Fruit fly (Drosophila melanogaster): ENCODE results near the gene GstD3.
A peak's percentile ranks its signal among the peaks of the same experiment; 100 is the strongest.

The GstD3 gene

DNA sequence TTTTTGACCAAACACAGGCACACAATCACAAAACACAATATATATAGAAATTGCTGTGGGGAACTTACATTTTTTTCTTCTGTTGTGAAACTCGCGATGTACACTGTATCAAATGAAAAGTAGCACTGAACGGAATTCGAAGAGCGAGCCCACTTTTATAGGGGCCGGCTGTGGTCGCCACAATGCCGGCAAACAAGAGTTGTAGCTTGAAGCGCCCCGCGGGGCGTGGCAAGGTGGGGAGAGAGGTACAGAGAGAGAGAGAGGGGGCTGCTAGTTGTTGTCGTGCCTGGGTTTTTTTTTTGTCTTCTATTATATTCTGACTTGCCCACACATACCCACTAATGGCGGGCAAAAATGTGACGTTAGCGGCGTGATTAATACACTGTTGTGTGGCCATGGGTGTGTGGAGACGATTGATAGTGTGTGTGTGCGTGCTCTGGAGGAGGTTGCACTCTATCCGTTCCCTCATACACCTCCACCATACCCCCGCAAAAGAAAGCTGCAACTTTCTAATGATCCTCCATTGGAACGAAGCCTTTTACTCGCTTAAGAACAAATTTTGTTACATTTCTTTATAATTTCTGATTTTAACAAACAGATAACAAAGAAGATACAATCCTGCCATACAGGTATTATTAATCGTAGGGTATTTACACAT, 3.6 kb upstream of the GstD3 start, which contains the start of gene GstD1 (continued):
- TF ChIP-seq fu2 (GFP tag; optimal IDR thresholded peaks at IDR 0.05): peak; percentile 26
- TF ChIP-seq CG11695 (GFP tag; IDR thresholded peaks at IDR 0.05): 0 out of 3 replicates have a peak, but pooled peaks have one; percentile 10
- TF ChIP-seq Abd-B (GFP tag; optimal IDR thresholded peaks at IDR 0.05): peak; percentile 21
- no peak for TF ChIP-seq lov (optimal IDR thresholded peaks at IDR 0.05)
- 0 out of 3 replicates have a peak, but pooled peaks have one; percentile 46 for TF ChIP-seq lov (GFP tag; IDR thresholded peaks at IDR 0.05)
- no peak for TF ChIP-seq Camta (GFP tag; optimal IDR thresholded peaks at IDR 0.05)
- TF ChIP-seq CHES-1-like (GFP tag; optimal IDR thresholded peaks at IDR 0.05): peak; percentile 49
- TF ChIP-seq HLH3B (GFP tag; IDR thresholded peaks at IDR 0.05): no peak
- no peak for TF ChIP-seq CG1792 (GFP tag; optimal IDR thresholded peaks at IDR 0.05)
- peak; percentile 58 for TF ChIP-seq CG3281 (GFP tag; optimal IDR thresholded peaks at IDR 0.05)
- TF ChIP-seq luna (GFP tag; optimal IDR thresholded peaks at IDR 0.05): peak; percentile 26
- TF ChIP-seq Hmr (GFP tag; optimal IDR thresholded peaks at IDR 0.05): peak; percentile 43
- TF ChIP-seq Blimp-1 (GFP tag; optimal IDR thresholded peaks at IDR 0.05): peak; percentile 23
- TF ChIP-seq Dbx (GFP tag; IDR thresholded peaks at IDR 0.05): peak; percentile 69; the same call in 2 of the 3 replicates
- TF ChIP-seq CG2678 (tag; optimal IDR thresholded peaks at IDR 0.05): peak; percentile 49
- no peak for TF ChIP-seq CG18764 (GFP tag; optimal IDR thresholded peaks at IDR 0.05)
- TF ChIP-seq Tbp (GFP tag; optimal IDR thresholded peaks at IDR 0.05): no peak
- no peak for TF ChIP-seq pan (optimal IDR thresholded peaks at IDR 0.05)
- peak in 1 of 2 experiments; percentile 36 for TF ChIP-seq pan (GFP tag; optimal IDR thresholded peaks at IDR 0.05 in 1 of 2, IDR thresholded peaks at IDR 0.05 in 1 of 2)
- TF ChIP-seq CG13894 (tag; optimal IDR thresholded peaks at IDR 0.05): peak; percentile 70
- TF ChIP-seq gro (GFP tag; optimal IDR thresholded peaks at IDR 0.05): peak; percentile 8
- peak; percentile 31 for TF ChIP-seq lilli (GFP tag; optimal IDR thresholded peaks at IDR 0.05)
- no peak for TF ChIP-seq CG7357 (GFP tag; IDR thresholded peaks at IDR 0.05)
- no peak for TF ChIP-seq CG8290 (GFP tag; optimal IDR thresholded peaks at IDR 0.05)
- peak in 1 of 2 experiments; percentile 34 for TF ChIP-seq CG8290 (tag; optimal IDR thresholded peaks at IDR 0.05)
- TF ChIP-seq B-H1 (GFP tag; IDR thresholded peaks at IDR 0.05): no peak
- peak; percentile 56 for TF ChIP-seq HmgZ (tag; optimal IDR thresholded peaks at IDR 0.05)
- TF ChIP-seq CG11560 (tag; IDR thresholded peaks at IDR 0.05): no peak
- no peak for TF ChIP-seq CG8478 (optimal IDR thresholded peaks at IDR 0.05)
- peak; percentile 35 for TF ChIP-seq pb (GFP tag; optimal IDR thresholded peaks at IDR 0.05)
- no peak for TF ChIP-seq CG8089 (GFP tag; optimal IDR thresholded peaks at IDR 0.05)
- TF ChIP-seq CG17328 (GFP tag; IDR thresholded peaks at IDR 0.05): no peak
- peak; percentile 25 for TF ChIP-seq org-1 (GFP tag; optimal IDR thresholded peaks at IDR 0.05)
- peak; percentile 33 for TF ChIP-seq repo (GFP tag; optimal IDR thresholded peaks at IDR 0.05)
- TF ChIP-seq Drgx (GFP tag; IDR thresholded peaks at IDR 0.05): peak; percentile 78
- TF ChIP-seq nau (GFP tag; optimal IDR thresholded peaks at IDR 0.05): peak; percentile 6
- TF ChIP-seq CG15269 (tag; optimal IDR thresholded peaks at IDR 0.05): peak; percentile 9
- TF ChIP-seq odd (GFP tag; optimal IDR thresholded peaks at IDR 0.05): no peak
- no peak for TF ChIP-seq CG10431 (GFP tag; optimal IDR thresholded peaks at IDR 0.05)
- TF ChIP-seq fd96Cb (tag; optimal IDR thresholded peaks at IDR 0.05): peak; percentile 54
- no peak for TF ChIP-seq CG12299 (tag; optimal IDR thresholded peaks at IDR 0.05)
- peak; percentile 86 for TF ChIP-seq CG3065 (GFP tag; optimal IDR thresholded peaks at IDR 0.05)
- no peak for TF ChIP-seq unpg (GFP tag; optimal IDR thresholded peaks at IDR 0.05)
- TF ChIP-seq sqz (GFP tag; optimal IDR thresholded peaks at IDR 0.05): peak; percentile 74
- peak; percentile 9 for TF ChIP-seq CG13775 (GFP tag; optimal IDR thresholded peaks at IDR 0.05)
- TF ChIP-seq CG2875 (GFP tag; optimal IDR thresholded peaks at IDR 0.05): no peak
- peak; percentile 21 for TF ChIP-seq CG2712 (tag; optimal IDR thresholded peaks at IDR 0.05)
- TF ChIP-seq dmrt11E (tag; optimal IDR thresholded peaks at IDR 0.05): no peak
- peak; percentile 28 for TF ChIP-seq phol (tag; optimal IDR thresholded peaks at IDR 0.05)
- peak; percentile 56 for TF ChIP-seq sug (tag; optimal IDR thresholded peaks at IDR 0.05)
- peak; percentile 47 for TF ChIP-seq cwo (GFP tag; optimal IDR thresholded peaks at IDR 0.05)
